Worm (Caenorhabditis elegans): Measurements from ENCODE around the gene kqt-3.

ce11 chrII:13752016-13752415 is 55.9 kb downstream of the kqt-3 start, which contains the start of gene arrd-14:
- TF ChIP-seq lsy-2 (tag; optimal IDR thresholded peaks at IDR 0.05) (no peak), nhr-237 (tag; optimal IDR thresholded peaks at IDR 0.05) (no peak), lin-13 (tag; optimal IDR thresholded peaks at IDR 0.05) (no peak), zip-8 (tag; optimal IDR thresholded peaks at IDR 0.05) (no peak), ceh-43 (GFP tag; optimal IDR thresholded peaks at IDR 0.05) (no peak), ztf-11 (tag; optimal IDR thresholded peaks at IDR 0.05) (no peak), flh-1 (GFP tag; optimal IDR thresholded peaks at IDR 0.05) (no peak), nhr-76 (tag; optimal IDR thresholded peaks at IDR 0.05) (no peak), ces-1 (GFP tag; optimal IDR thresholded peaks at IDR 0.05) (no peak), pha-4 (tag; optimal IDR thresholded peaks at IDR 0.05) (no peak), snpc-4 (tag; optimal IDR thresholded peaks at IDR 0.05) (no peak), mep-1 (tag; optimal IDR thresholded peaks at IDR 0.05) (no peak), sptf-1 (tag; optimal IDR thresholded peaks at IDR 0.05) (no peak)
